Fruit fly (Drosophila melanogaster): Measurements from ENCODE around the gene CG15042.

Gene CG15042

dm6 chrX:18546785-18547184 is 18.7 kb upstream of the CG15042 start (continued):
- TF ChIP-seq CG3847 (GFP tag; IDR thresholded peaks at IDR 0.05): peak; percentile 87
- peak; percentile 73 for TF ChIP-seq CG17328 (GFP tag; IDR thresholded peaks at IDR 0.05)
- no peak for TF ChIP-seq pzg (GFP tag; optimal IDR thresholded peaks at IDR 0.05)
- TF ChIP-seq CG15269 (tag; optimal IDR thresholded peaks at IDR 0.05): peak; percentile 87
- TF ChIP-seq Mrtf (GFP tag; IDR thresholded peaks at IDR 0.05): peak; percentile 75; the same call in 2 of the 3 replicates
- TF ChIP-seq CG30431 (GFP tag; optimal IDR thresholded peaks at IDR 0.05): peak; percentile 26
- TF ChIP-seq CG32772 (GFP tag; IDR thresholded peaks at IDR 0.05): peak; percentile 86
- peak; percentile 87 for TF ChIP-seq Ada2b (GFP tag; IDR thresholded peaks at IDR 0.05)
- TF ChIP-seq CG9797 (GFP tag; optimal IDR thresholded peaks at IDR 0.05): no peak
- peak; percentile 55 for TF ChIP-seq CG4820 (GFP tag; optimal IDR thresholded peaks at IDR 0.05)
- peak; percentile 74 for TF ChIP-seq Oaz (GFP tag; IDR thresholded peaks at IDR 0.05)
- peak; percentile 62 for TF ChIP-seq en (GFP tag; optimal IDR thresholded peaks at IDR 0.05)
- peak; percentile 66 for TF ChIP-seq tin (GFP tag; optimal IDR thresholded peaks at IDR 0.05)
- TF ChIP-seq CG7556 (GFP tag; optimal IDR thresholded peaks at IDR 0.05): peak; percentile 61
- peak; percentile 82 for TF ChIP-seq seq (GFP tag; IDR thresholded peaks at IDR 0.05)
- peak; percentile 42 for TF ChIP-seq NC2β (GFP tag; optimal IDR thresholded peaks at IDR 0.05)
- peak; percentile 81 for TF ChIP-seq fd3F (GFP tag; optimal IDR thresholded peaks at IDR 0.05)
- peak; percentile 12; the same call in 1 of the 2 replicates for TF ChIP-seq ham (GFP tag; IDR thresholded peaks at IDR 0.05)
- TF ChIP-seq nom (GFP tag; optimal IDR thresholded peaks at IDR 0.05): no peak
- TF ChIP-seq HLHmδ (GFP tag; optimal IDR thresholded peaks at IDR 0.05): no peak
- TF ChIP-seq eyg (GFP tag; optimal IDR thresholded peaks at IDR 0.05): peak; percentile 44
- TF ChIP-seq CG15601 (tag; optimal IDR thresholded peaks at IDR 0.05): peak; percentile 33
- peak; percentile 46 for TF ChIP-seq NK7.1 (GFP tag; optimal IDR thresholded peaks at IDR 0.05)
- TF ChIP-seq Camta (GFP tag; optimal IDR thresholded peaks at IDR 0.05): peak; percentile 54
- peak; percentile 62 for TF ChIP-seq disco-r (GFP tag; optimal IDR thresholded peaks at IDR 0.05)
- peak; percentile 74 for TF ChIP-seq CG17359 (tag; optimal IDR thresholded peaks at IDR 0.05)
- peak; percentile 31 for TF ChIP-seq shn (GFP tag; optimal IDR thresholded peaks at IDR 0.05)
- TF ChIP-seq Deaf1 (tag; optimal IDR thresholded peaks at IDR 0.05): peak; percentile 52
- TF ChIP-seq CG3407 (GFP tag; optimal IDR thresholded peaks at IDR 0.05): peak; percentile 30
- TF ChIP-seq CG31365 (tag; optimal IDR thresholded peaks at IDR 0.05): peak; percentile 28
- no peak for TF ChIP-seq CG3726 (GFP tag; IDR thresholded peaks at IDR 0.05)
- TF ChIP-seq ems (GFP tag; optimal IDR thresholded peaks at IDR 0.05): peak; percentile 70
- TF ChIP-seq ab (GFP tag; optimal IDR thresholded peaks at IDR 0.05): peak; percentile 39
- TF ChIP-seq CG1529 (GFP tag; optimal IDR thresholded peaks at IDR 0.05): peak; percentile 47
- peak; percentile 83 for TF ChIP-seq H15 (GFP tag; IDR thresholded peaks at IDR 0.05)
- TF ChIP-seq exex (tag; optimal IDR thresholded peaks at IDR 0.05): peak; percentile 25
- TF ChIP-seq CG6791 (GFP tag; IDR thresholded peaks at IDR 0.05; ENCODE audit: partially characterized antibody): no peak
- no peak for TF ChIP-seq zf30C (GFP tag; optimal IDR thresholded peaks at IDR 0.05)
- TF ChIP-seq BtbVII (GFP tag; optimal IDR thresholded peaks at IDR 0.05): peak; percentile 58
- peak; percentile 39 for TF ChIP-seq pb (GFP tag; optimal IDR thresholded peaks at IDR 0.05)
- peak; percentile 79 for TF ChIP-seq bcd (GFP tag; optimal IDR thresholded peaks at IDR 0.05)
- 0 out of 3 replicates have a peak, but pooled peaks have one; percentile 40 for TF ChIP-seq CG2199 (GFP tag; IDR thresholded peaks at IDR 0.05)
- TF ChIP-seq Ets65A (GFP tag): peak; percentile 96
- peak; percentile 60 for TF ChIP-seq her (GFP tag; optimal IDR thresholded peaks at IDR 0.05)
- peak; percentile 82 for TF ChIP-seq esg (GFP tag; conservative IDR thresholded peaks at IDR 0.05)
- peak; percentile 40 for TF ChIP-seq dm (GFP tag; optimal IDR thresholded peaks at IDR 0.05)
- no peak for TF ChIP-seq mld (GFP tag; IDR thresholded peaks at IDR 0.05; ENCODE audit: partially characterized antibody)
- peak; percentile 79 for TF ChIP-seq CG7357 (GFP tag; IDR thresholded peaks at IDR 0.05)
- TF ChIP-seq CG15479 (GFP tag; optimal IDR thresholded peaks at IDR 0.05): no peak
- TF ChIP-seq chinmo (GFP tag; IDR thresholded peaks at IDR 0.05; ENCODE audit: partially characterized antibody): no peak
- no peak for TF ChIP-seq sna (GFP tag; IDR thresholded peaks at IDR 0.05; ENCODE audit: partially characterized antibody)
